Worm (Caenorhabditis elegans) whole organism, early embryonic: Measurements from ENCODE around the gene R10F2.5.

Experiments used
- ama-1 ChIP-seq: fragments of 150-350 bp; optimal IDR thresholded peaks from 2 replicates; lab custom pipeline; 2014
- ceh-36 ChIP-seq: sonication (generic microtip); optimal IDR thresholded peaks from 2 replicates; lab custom pipeline; 2016; ENCODE audit warnings: missing genetic modification characterization, inconsistent platforms, missing compliant biosample characterization

DNA sequence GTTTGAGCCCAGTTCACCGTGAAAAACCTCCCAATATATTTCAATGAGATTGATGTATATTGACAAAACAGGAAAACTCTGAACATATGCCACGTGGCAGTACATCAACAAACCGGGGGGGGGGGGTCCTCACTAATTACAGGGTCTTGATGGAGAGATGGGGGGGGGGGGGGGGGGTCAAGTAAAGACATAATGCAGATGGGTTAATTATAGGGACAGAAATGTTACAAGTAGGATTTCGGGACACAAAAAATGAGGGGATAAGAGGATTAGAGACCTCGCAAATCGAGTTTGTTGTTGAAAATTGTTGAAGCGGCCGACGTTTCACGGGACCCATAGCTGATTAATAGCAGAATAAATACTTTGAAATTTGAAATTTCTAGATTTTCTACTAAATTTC is 11.6 kb downstream of the R10F2.5 start:
- TF ChIP-seq ceh-36 (peak; percentile 32), ama-1 (no peak)
